Fruit fly (Drosophila melanogaster): ENCODE measurements around the gene CG2656.

dm6 chr3R:7138058-7138457, 6.5 kb upstream of the CG2656 start:
- TF ChIP-seq cnc (optimal IDR thresholded peaks at IDR 0.05) (no peak), CG5204 (GFP tag; optimal IDR thresholded peaks at IDR 0.05) (no peak), cic (GFP tag; optimal IDR thresholded peaks at IDR 0.05) (no peak), CG14711 (tag; optimal IDR thresholded peaks at IDR 0.05) (no peak), ovo (GFP tag; optimal IDR thresholded peaks at IDR 0.05) (no peak), pad (GFP tag; optimal IDR thresholded peaks at IDR 0.05) (no peak), Crg-1 (GFP tag; optimal IDR thresholded peaks at IDR 0.05) (no peak), CG7101 (tag; optimal IDR thresholded peaks at IDR 0.05) (no peak), kay (GFP tag; ENCODE audit: borderline replicate concordance) (no peak), Clk (GFP tag; optimal IDR thresholded peaks at IDR 0.05) (no peak), Hr96 (GFP tag; optimal IDR thresholded peaks at IDR 0.05) (no peak)

Measured in whole organism, adult.